Worm (Caenorhabditis elegans) whole organism, dauer: ENCODE results near the gene M199.136.
"Not testable (repeated sequence)": the region's sequence is repeated elsewhere in the genome, so short reads cannot be mapped to it uniquely, and the experiment has no call there.

Experiments used
- unc-62 ChIP-seq: sonication (generic microtip); optimal IDR thresholded peaks from 2 replicates; lab custom pipeline; 2017; ENCODE audit warnings: missing biosample characterization, missing genetic modification reagents, missing genetic modification characterization

M199.136 gene

ce11 chrIV:15118390-15118789 is at the start of gene M199.136:
Gene M199.136 (plus strand): TSS chrIV:15118690.
- TF ChIP-seq unc-62, result no peak

DNA sequence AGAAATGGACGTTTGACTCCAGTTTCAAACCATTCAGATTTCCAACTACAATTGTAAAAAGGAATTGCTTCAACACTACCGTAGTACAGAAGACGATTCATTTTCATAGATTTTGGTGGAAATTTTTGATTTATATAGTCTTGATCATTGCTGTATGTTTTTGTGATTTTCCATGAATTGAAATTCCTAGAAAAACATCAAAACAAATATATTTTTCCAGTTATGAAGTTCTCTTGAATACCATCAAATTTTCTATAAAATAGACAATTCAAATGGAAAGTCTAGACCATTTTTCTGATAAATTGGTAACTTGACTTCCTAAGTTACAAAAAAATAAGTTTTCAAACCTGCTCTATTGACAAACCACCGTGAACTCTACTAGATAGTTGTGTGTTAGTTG is 49.7 kb upstream of the M199.136 start, which contains the start of gene srt-48:
Gene srt-48 (minus strand): TSS at position 101 of the 400 bp plus-strand sequence.
- no peak for TF ChIP-seq unc-62

- no peak for TF ChIP-seq unc-62
Observed at ce11 chrIV:15074392-15074791, 44.1 kb upstream of the M199.136 start, which contains the start of gene srt-50. Gene srt-50 (plus strand): TSS chrIV:15074692.

ce11 chrIV:15098294-15098693 is 20.2 kb upstream of the M199.136 start, which contains the start of gene srt-49:
Gene srt-49 (minus strand): TSS chrIV:15098394.
- no peak for TF ChIP-seq unc-62

DNA sequence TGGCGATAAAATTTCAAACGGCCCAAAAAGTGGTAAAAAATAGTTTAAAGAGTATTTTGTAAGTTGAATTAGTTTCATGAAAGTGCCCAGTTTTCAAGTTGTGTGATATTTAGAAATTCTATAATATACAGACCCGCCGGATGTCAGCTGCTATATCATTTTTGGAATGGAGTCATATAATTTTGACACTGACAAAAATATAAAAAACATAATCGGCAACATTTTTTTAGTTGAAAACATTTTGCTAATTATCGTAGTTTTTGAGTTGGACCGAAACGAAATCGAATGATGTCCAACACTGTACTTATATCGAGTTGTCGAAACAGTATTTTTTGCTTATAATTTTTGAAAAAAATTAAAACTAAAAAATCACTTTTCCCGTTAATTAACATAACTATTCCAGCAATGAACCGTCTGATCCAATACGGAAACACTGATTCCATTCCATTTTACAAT is 15.2 kb upstream of the M199.136 start, which contains the start of gene srt-44:
Gene srt-44 (plus strand): TSS at position 406 of the 456 bp plus-strand sequence.
- TF ChIP-seq unc-62, result no peak

ce11 chrIV:15107218-15107617 is 11.3 kb upstream of the M199.136 start:
- no peak for TF ChIP-seq unc-62

- no peak for TF ChIP-seq unc-62
Observed at ce11 chrIV:15108475-15108874, 10.0 kb upstream of the M199.136 start, which contains the start of gene M199.2. Gene M199.2 (plus strand): TSS chrIV:15108775.

DNA sequence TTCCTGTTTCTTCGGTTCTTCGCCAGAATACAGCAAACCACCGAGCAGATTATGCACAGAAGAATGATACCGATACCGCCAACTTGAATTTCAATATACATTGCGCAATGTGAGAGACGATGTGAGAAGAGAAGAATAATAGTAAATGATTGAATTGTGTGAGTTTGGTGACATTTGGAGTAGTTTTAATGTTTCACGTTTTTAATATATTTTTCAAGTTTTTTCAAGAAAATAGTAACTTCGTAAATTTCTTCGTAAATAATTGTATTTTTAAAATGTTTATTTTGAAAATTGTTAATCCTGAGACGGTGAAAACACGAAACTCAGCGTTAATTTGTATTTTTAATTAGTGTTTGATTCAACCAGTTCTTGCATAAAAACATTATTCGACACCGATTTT is 5.4 kb upstream of the M199.136 start, which contains the start of gene M199.134:
Gene M199.134 (minus strand): TSS at position 101 of the 400 bp plus-strand sequence.
- TF ChIP-seq unc-62, result no peak

DNA sequence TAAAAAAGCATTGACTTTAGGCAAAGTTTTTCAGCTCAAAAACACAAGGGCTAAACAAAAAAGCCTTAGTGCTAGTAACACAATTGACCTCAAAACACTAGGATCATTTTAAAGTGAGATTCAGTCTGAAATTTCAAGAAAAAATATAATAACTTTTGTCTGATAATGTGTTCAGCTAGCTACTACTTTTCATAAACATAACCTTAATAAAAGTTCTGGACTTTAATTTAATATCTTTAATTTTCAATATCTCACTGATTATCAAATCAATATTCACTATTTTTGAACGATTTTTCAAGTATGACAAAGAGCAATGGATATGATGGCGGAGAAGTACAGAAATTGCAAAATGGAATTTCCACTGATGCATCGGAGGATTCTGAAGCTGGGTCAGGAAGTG is 4.2 kb upstream of the M199.136 start, which contains the start of gene M199.135:
Gene M199.135 (plus strand): TSS at position 301 of the 400 bp plus-strand sequence.
- no peak for TF ChIP-seq unc-62

- TF ChIP-seq unc-62, result no peak
Observed at ce11 chrIV:15119268-15119667, 778 bp downstream of the M199.136 start.

DNA sequence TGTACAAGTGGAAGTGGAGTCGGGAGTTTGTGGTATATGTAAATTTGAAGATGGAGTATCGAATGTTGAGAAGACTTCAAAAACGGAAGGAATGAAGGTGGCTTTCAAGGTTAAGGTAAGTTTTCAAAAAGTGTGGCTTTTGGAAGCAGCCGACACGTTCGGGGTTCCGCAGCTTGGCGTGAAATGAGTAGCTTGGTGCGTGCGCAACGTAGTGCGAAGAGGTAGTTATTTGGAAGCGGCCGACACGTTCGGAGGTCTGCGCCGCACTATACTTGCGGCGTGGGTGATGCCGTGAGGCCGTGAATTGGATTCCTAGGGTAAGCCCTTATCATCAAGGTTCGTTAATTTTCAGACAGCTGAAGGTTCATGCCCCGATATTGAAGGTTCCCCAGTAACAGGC is 2.3 kb downstream of the M199.136 start, which contains the start of gene clec-189:
Gene clec-189 (plus strand): TSS at position 92 of the 400 bp plus-strand sequence.
- TF ChIP-seq unc-62, result no peak

ce11 chrIV:15122882-15123281 is 4.4 kb downstream of the M199.136 start, which contains the start of gene M199.7:
Gene M199.7 (plus strand): TSS chrIV:15123182.
- TF ChIP-seq unc-62, result no peak

ce11 chrIV:15126021-15126420 is 7.5 kb downstream of the M199.136 start, which contains the start of gene clec-190:
Gene clec-190 (minus strand): TSS chrIV:15126121.
- no peak for TF ChIP-seq unc-62

- TF ChIP-seq unc-62, result no peak
Observed at ce11 chrIV:15127731-15128130, 9.2 kb downstream of the M199.136 start, which contains the start of gene M199.9. Gene M199.9 (minus strand): TSS chrIV:15127831.

- TF ChIP-seq unc-62, result no peak
Observed at ce11 chrIV:15131697-15132096, 13.2 kb downstream of the M199.136 start, which contains the start of gene col-135. Gene col-135 (minus strand): TSS chrIV:15131797.

DNA sequence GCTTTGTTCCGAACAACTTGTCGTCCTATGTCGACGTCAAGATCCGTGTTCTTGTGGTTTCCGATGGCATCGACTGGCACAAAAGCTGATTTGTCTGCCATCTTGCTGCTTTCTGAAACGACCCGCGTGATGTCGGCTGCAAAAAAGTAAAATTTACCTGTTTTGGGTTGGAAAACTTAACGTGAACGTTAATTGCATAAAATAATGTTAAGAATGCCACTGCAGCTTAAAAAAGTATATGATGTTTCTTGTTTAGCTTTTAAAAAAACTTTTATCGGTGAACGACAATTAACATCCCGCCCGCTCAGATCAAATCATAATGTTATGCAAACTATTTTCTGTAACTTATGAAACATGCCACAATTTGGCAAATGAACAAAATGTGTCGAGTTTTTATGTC is 15.4 kb downstream of the M199.136 start, which contains the start of gene M199.8:
Gene M199.8 (minus strand): TSS at position 101 of the 400 bp plus-strand sequence.
- not testable (repeated sequence) for TF ChIP-seq unc-62

DNA sequence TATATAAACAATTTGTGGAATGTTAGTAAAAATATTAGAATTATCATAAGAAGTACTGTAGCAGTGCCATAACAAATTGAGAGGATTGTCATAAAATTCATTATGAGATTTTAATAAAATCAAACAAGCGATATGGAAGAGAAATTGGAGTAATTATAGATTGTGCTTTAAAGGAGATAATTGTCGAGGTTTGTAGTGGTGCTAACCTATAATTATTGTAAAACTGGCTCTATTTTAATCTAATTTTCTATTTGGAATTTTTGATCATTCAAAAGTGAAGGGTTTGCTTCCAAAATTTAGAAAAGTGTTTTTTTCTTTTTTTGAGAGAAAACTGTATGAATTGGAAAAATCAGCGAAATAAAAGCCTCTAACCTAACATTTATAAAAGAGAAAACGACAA is 22.3 kb downstream of the M199.136 start, which contains the start of gene srg-51:
Gene srg-51 (minus strand): TSS at position 101 of the 400 bp plus-strand sequence.
- no peak for TF ChIP-seq unc-62

ce11 chrIV:15147104-15147503 is 28.6 kb downstream of the M199.136 start, which contains the start of gene str-78:
Gene str-78 (minus strand): TSS chrIV:15147204.
- no peak for TF ChIP-seq unc-62
